Worm (Caenorhabditis elegans) whole organism, L4 larva: ENCODE measurements around the gene coel-1.

ENCODE experiments used
- D1046.2 ChIP-seq: fragments of 200-800 bp; sonication (Bioruptor generic); IDR thresholded peaks from 2 replicates; pipeline ENCODE4 v1.3.6; 2022; ENCODE audit warnings: missing genetic modification characterization, missing compliant biosample characterization
- F49E8.2 ChIP-seq: sonication (generic microtip); optimal IDR thresholded peaks from 2 replicates; lab custom pipeline; 2016; ENCODE audit warnings: missing compliant biosample characterization, mild to moderate bottlenecking, missing genetic modification characterization, borderline replicate concordance
- R02D3.7 ChIP-seq: fragments of 150-350 bp; sonication (generic microtip); optimal IDR thresholded peaks from 3 replicates; lab custom pipeline; 2014; ENCODE audit warnings: missing biosample characterization, missing genetic modification characterization
- Y48G9A.11 ChIP-seq: fragments of 200-800 bp; sonication (Bioruptor generic); IDR thresholded peaks from 2 replicates; pipeline ENCODE4 v1.3.6; 2022; ENCODE audit warnings: missing genetic modification reagents, missing genetic modification characterization, missing compliant biosample characterization
- Y5F2A.4 ChIP-seq: fragments of 200-800 bp; sonication (Bioruptor generic); optimal IDR thresholded peaks from 2 replicates; lab custom pipeline; 2018; ENCODE audit warnings: mild to moderate bottlenecking, missing genetic modification characterization, missing compliant biosample characterization
- Y75B8A.6 ChIP-seq: fragments of 200-800 bp; sonication (Bioruptor generic); IDR thresholded peaks from 2 replicates; pipeline ENCODE4 v1.3.6; 2022; ENCODE audit warnings: missing genetic modification reagents, missing genetic modification characterization, missing compliant biosample characterization
- aly-2 ChIP-seq: sonication (generic microtip); optimal IDR thresholded peaks from 2 replicates; lab custom pipeline; 2018; ENCODE audit warnings: missing biosample characterization, missing genetic modification characterization
- arid-1 ChIP-seq: fragments of 200-800 bp; sonication (Bioruptor generic); conservative IDR thresholded peaks from 2 replicates; pipeline ENCODE4 v1.3.6; 2022; ENCODE audit warnings: missing genetic modification reagents, missing genetic modification characterization, missing compliant biosample characterization
- ceh-28 ChIP-seq: fragments of 150-350 bp; optimal IDR thresholded peaks from 2 replicates; lab custom pipeline; 2014; ENCODE audit warnings: missing biosample characterization, missing genetic modification reagents, missing genetic modification characterization
- cey-2 ChIP-seq: sonication (generic microtip); optimal IDR thresholded peaks from 3 replicates; lab custom pipeline; 2017; ENCODE audit warnings: missing genetic modification characterization, mild to moderate bottlenecking, missing compliant biosample characterization, antibody characterized with exemption, borderline replicate concordance; ENCODE audit not compliant: insufficient read depth
- daf-19 ChIP-seq: fragments of 200-800 bp; sonication (Bioruptor generic); conservative IDR thresholded peaks from 2 replicates; pipeline ENCODE4 v1.3.6; 2022; ENCODE audit warnings: missing genetic modification characterization, missing compliant biosample characterization
- dmd-8 ChIP-seq: fragments of 200-800 bp; sonication (Bioruptor generic); IDR thresholded peaks from 2 replicates; pipeline ENCODE4 v1.3.6; 2022; ENCODE audit warnings: missing genetic modification characterization, missing compliant biosample characterization
- dmd-9 ChIP-seq: fragments of 200-800 bp; sonication (Bioruptor generic); IDR thresholded peaks from 2 replicates; pipeline ENCODE4 v1.3.6; 2022; ENCODE audit warnings: missing genetic modification reagents, missing genetic modification characterization, missing compliant biosample characterization
- dpl-1 ChIP-seq: fragments of 150-350 bp; optimal IDR thresholded peaks from 2 replicates; lab custom pipeline; 2014; ENCODE audit warnings: missing biosample characterization, missing genetic modification reagents, missing genetic modification characterization
- egl-27 ChIP-seq: sonication (generic microtip); optimal IDR thresholded peaks from 3 replicates; lab custom pipeline; 2017; ENCODE audit warnings: missing biosample characterization, missing genetic modification reagents, missing genetic modification characterization
- fkh-10 ChIP-seq: fragments of 150-350 bp; optimal IDR thresholded peaks from 2 replicates; lab custom pipeline; 2014; ENCODE audit warnings: missing biosample characterization, missing genetic modification reagents, missing genetic modification characterization
- gei-8 ChIP-seq: fragments of 200-800 bp; sonication (Bioruptor generic); optimal IDR thresholded peaks from 2 replicates; lab custom pipeline; 2018; ENCODE audit warnings: mild to moderate bottlenecking, missing genetic modification characterization, missing compliant biosample characterization
- hlh-30 ChIP-seq: sonication (generic microtip); optimal IDR thresholded peaks from 2 replicates; lab custom pipeline; 2017; ENCODE audit warnings: antibody characterized with exemption, mild to moderate bottlenecking, missing genetic modification characterization, missing compliant biosample characterization; ENCODE audit not compliant: insufficient read depth
- jun-1 ChIP-seq: fragments of 150-350 bp; optimal IDR thresholded peaks from 2 replicates; lab custom pipeline; 2014; ENCODE audit warnings: missing biosample characterization, missing genetic modification reagents, missing genetic modification characterization
- lim-7 ChIP-seq: fragments of 200-800 bp; sonication (Bioruptor generic); IDR thresholded peaks from 2 replicates; pipeline ENCODE4 v1.3.6; 2022; ENCODE audit warnings: missing genetic modification characterization, missing compliant biosample characterization
- lin-1 ChIP-seq: fragments of 200-800 bp; sonication (Bioruptor generic); IDR thresholded peaks from 2 replicates; pipeline ENCODE4 v1.3.6; 2022; ENCODE audit warnings: missing genetic modification reagents, missing genetic modification characterization, missing compliant biosample characterization
- lin-38 ChIP-seq: fragments of 200-800 bp; sonication (Bioruptor generic); IDR thresholded peaks from 2 replicates; pipeline ENCODE4 v1.3.6; 2022; ENCODE audit warnings: missing genetic modification reagents, missing genetic modification characterization, missing compliant biosample characterization
- lin-39 ChIP-seq: fragments of 150-350 bp; optimal IDR thresholded peaks from 2 replicates; lab custom pipeline; 2014; ENCODE audit warnings: missing biosample characterization, missing genetic modification reagents, missing genetic modification characterization
- mdl-1 ChIP-seq, 2 experiments: fragments of 150-350 bp in 1 of 2; sonication (generic microtip) in 1 of 2; optimal IDR thresholded peaks; 2 replicates each; lab custom pipeline; 2014 to 2017; ENCODE audit warnings: missing biosample characterization in 2 of 2, missing genetic modification characterization in 2 of 2
- mep-1 ChIP-seq: fragments of 150-350 bp; sonication (generic microtip); optimal IDR thresholded peaks from 3 replicates; lab custom pipeline; 2014; ENCODE audit warnings: missing biosample characterization, missing genetic modification characterization
- mxl-2 ChIP-seq: fragments of 200-800 bp; sonication (Bioruptor generic); conservative IDR thresholded peaks from 2 replicates; pipeline ENCODE4 v1.3.6; 2022; ENCODE audit warnings: missing genetic modification reagents, missing genetic modification characterization, missing compliant biosample characterization
- mxl-3 ChIP-seq: fragments of 200-800 bp; sonication (Bioruptor generic); optimal IDR thresholded peaks from 2 replicates; lab custom pipeline; 2018; ENCODE audit warnings: mild to moderate bottlenecking, missing genetic modification characterization, missing compliant biosample characterization
- nhr-102 ChIP-seq: sonication (generic microtip); optimal IDR thresholded peaks from 2 replicates; lab custom pipeline; 2016; ENCODE audit warnings: mild to moderate bottlenecking, missing genetic modification characterization, moderate library complexity, missing compliant biosample characterization
- nhr-111 ChIP-seq: fragments of 200-800 bp; sonication (Bioruptor generic); optimal IDR thresholded peaks from 2 replicates; lab custom pipeline; 2018; ENCODE audit warnings: mild to moderate bottlenecking, missing genetic modification characterization, missing compliant biosample characterization
- nhr-28 ChIP-seq: fragments of 150-350 bp; optimal IDR thresholded peaks from 2 replicates; lab custom pipeline; 2014; ENCODE audit warnings: missing biosample characterization, missing genetic modification characterization
- nhr-6 ChIP-seq: fragments of 150-350 bp; optimal IDR thresholded peaks from 2 replicates; lab custom pipeline; 2014; ENCODE audit warnings: missing biosample characterization, missing genetic modification characterization
- nhr-76 ChIP-seq: fragments of 150-350 bp; optimal IDR thresholded peaks from 2 replicates; lab custom pipeline; 2014; ENCODE audit warnings: missing biosample characterization, missing genetic modification characterization
- nhr-77 ChIP-seq: fragments of 150-350 bp; optimal IDR thresholded peaks from 2 replicates; lab custom pipeline; 2014; ENCODE audit warnings: missing biosample characterization, missing genetic modification characterization
- php-3 ChIP-seq: fragments of 200-800 bp; sonication (Bioruptor generic); IDR thresholded peaks from 2 replicates; pipeline ENCODE4 v1.3.6; 2022; ENCODE audit warnings: missing genetic modification reagents, missing genetic modification characterization, missing compliant biosample characterization
- pqm-1 ChIP-seq: sonication (generic microtip); optimal IDR thresholded peaks from 2 replicates; lab custom pipeline; 2017; ENCODE audit warnings: missing biosample characterization, missing genetic modification characterization
- saeg-2 ChIP-seq: fragments of 200-800 bp; sonication (Bioruptor generic); IDR thresholded peaks from 2 replicates; pipeline ENCODE4 v1.3.6; 2022; ENCODE audit warnings: missing genetic modification reagents, missing genetic modification characterization, missing compliant biosample characterization
- spr-1 ChIP-seq: sonication (generic microtip); optimal IDR thresholded peaks from 2 replicates; lab custom pipeline; 2016; ENCODE audit warnings: mild to moderate bottlenecking, missing genetic modification characterization, missing compliant biosample characterization
- spr-3 ChIP-seq: fragments of 200-800 bp; sonication (Bioruptor generic); optimal IDR thresholded peaks from 2 replicates; lab custom pipeline; 2018; ENCODE audit warnings: mild to moderate bottlenecking, missing genetic modification characterization, missing compliant biosample characterization
- tra-1 ChIP-seq: fragments of 200-800 bp; sonication (Bioruptor generic); IDR thresholded peaks from 2 replicates; pipeline ENCODE4 v1.3.6; 2022; ENCODE audit warnings: missing genetic modification reagents, missing genetic modification characterization, missing compliant biosample characterization
- unc-39 ChIP-seq: sonication (generic microtip); optimal IDR thresholded peaks from 2 replicates; lab custom pipeline; 2017; ENCODE audit warnings: missing biosample characterization, missing genetic modification characterization
- unc-62 ChIP-seq, 3 experiments: fragments of 150-350 bp in 1 of 3; sonication (generic microtip); optimal IDR thresholded peaks in 2 of 3; peaks in 1 of 3; 1 replicate in 1 of 3; 2 replicates in 2 of 3; lab custom pipeline; 2014 to 2017; ENCODE audit warnings: missing biosample characterization in 3 of 3, missing genetic modification characterization in 3 of 3, missing genetic modification reagents in 3 of 3, missing genotype in 1 of 3
- zip-11 ChIP-seq: fragments of 200-800 bp; sonication (Bioruptor generic); IDR thresholded peaks from 2 replicates; pipeline ENCODE4 v1.3.6; 2022; ENCODE audit warnings: missing genetic modification characterization, missing compliant biosample characterization
- ztf-11 ChIP-seq: fragments of 150-350 bp; optimal IDR thresholded peaks from 2 replicates; lab custom pipeline; 2014; ENCODE audit warnings: missing biosample characterization, missing genetic modification characterization

coel-1 gene

ce11 chrX:4268396-4268795, 2.9 kb downstream of the coel-1 start:
- no peak for TF ChIP-seq Y48G9A.11 (GFP tag; lab: Robert Waterston, UW)
- no peak for TF ChIP-seq mep-1 (tag; lab: Kevin White, UChicago)
- TF ChIP-seq lin-38 (GFP tag; lab: Robert Waterston, UW): no peak
- TF ChIP-seq zip-11: no peak
- TF ChIP-seq ceh-28 (tag; lab: Kevin White, UChicago): no peak
- no peak for TF ChIP-seq lin-39 (tag; lab: Kevin White, UChicago)
- peak in 1 of 2 experiments; percentile 82 for TF ChIP-seq unc-62 (GFP tag; optimal IDR thresholded peaks at IDR 0.05 in 1 of 2; lab: Kevin White, UChicago)
- TF ChIP-seq unc-62 (tag; optimal IDR thresholded peaks at IDR 0.05; lab: Kevin White, UChicago): no peak
- no peak for TF ChIP-seq dmd-8 (GFP tag; lab: Robert Waterston, UW)
- no peak for TF ChIP-seq Y5F2A.4
- TF ChIP-seq tra-1: no peak
- TF ChIP-seq mxl-2: no peak
- no peak for TF ChIP-seq unc-39 (tag; lab: Kevin White, UChicago)
- TF ChIP-seq mxl-3: no peak
- TF ChIP-seq daf-19 (GFP tag; lab: Robert Waterston, UW): no peak
- TF ChIP-seq pqm-1: peak; percentile 17
- TF ChIP-seq jun-1 (tag; lab: Kevin White, UChicago): no peak
- no peak for TF ChIP-seq nhr-111 (GFP tag; lab: Kevin White, UChicago)
- no peak for TF ChIP-seq cey-2
- TF ChIP-seq ztf-11 (tag; lab: Kevin White, UChicago): no peak
- no peak for TF ChIP-seq F49E8.2 (tag; lab: Kevin White, UChicago)
- TF ChIP-seq fkh-10 (GFP tag; lab: Kevin White, UChicago): no peak
- peak; percentile 32 for TF ChIP-seq hlh-30 (tag; lab: Kevin White, UChicago)
- TF ChIP-seq nhr-76 (tag; lab: Kevin White, UChicago): no peak
- no peak for TF ChIP-seq egl-27 (tag; lab: Kevin White, UChicago)
- TF ChIP-seq nhr-28: peak; percentile 28
- TF ChIP-seq Y75B8A.6: no peak

ce11 chrX:4273614-4274013, 8.2 kb downstream of the coel-1 start, which contains the start of gene C52B9.10:
Gene C52B9.10, plus strand, starts transcription at chrX:4273914.
- TF ChIP-seq hlh-30 (tag; lab: Kevin White, UChicago) (no peak), mdl-1 (tag; optimal IDR thresholded peaks at IDR 0.05; lab: Kevin White, UChicago) (no peak), dmd-8 (GFP tag; lab: Robert Waterston, UW) (no peak)
- TF ChIP-seq, all 104 proteins: peak for 0

ce11 chrX:4274116-4274515, 8.7 kb downstream of the coel-1 start, which contains the start of gene mec-18:
Gene mec-18, minus strand, starts transcription at chrX:4274216.
- no peak for TF ChIP-seq saeg-2
- TF ChIP-seq R02D3.7: no peak
- no peak for TF ChIP-seq dpl-1 (GFP tag; lab: Kevin White, UChicago)
- TF ChIP-seq dmd-9 (GFP tag; lab: Robert Waterston, UW): no peak
- TF ChIP-seq lin-1 (GFP tag; lab: Robert Waterston, UW): no peak
- no peak for TF ChIP-seq nhr-6 (tag; lab: Kevin White, UChicago)
- no peak for TF ChIP-seq nhr-102 (tag; lab: Kevin White, UChicago)
- TF ChIP-seq D1046.2 (GFP tag; lab: Robert Waterston, UW): no peak
- no peak for TF ChIP-seq spr-1
- TF ChIP-seq php-3 (GFP tag; lab: Robert Waterston, UW): no peak
- no peak for TF ChIP-seq aly-2 (tag; lab: Kevin White, UChicago)
- no peak for TF ChIP-seq arid-1 (GFP tag; lab: Robert Waterston, UW)
- TF ChIP-seq nhr-28: no peak
- TF ChIP-seq nhr-77 (tag; lab: Kevin White, UChicago): no peak
- no peak for TF ChIP-seq lim-7 (GFP tag; lab: Robert Waterston, UW)
- no peak for TF ChIP-seq gei-8 (GFP tag; lab: Kevin White, UChicago)
- TF ChIP-seq spr-3 (GFP tag; lab: Kevin White, UChicago): no peak
- no peak for TF ChIP-seq lin-39 (tag; lab: Kevin White, UChicago)
- TF ChIP-seq, all 104 proteins: peak for 0
